Worm (Caenorhabditis elegans): Measurements from ENCODE around the gene Y43F8B.25.
A peak's percentile ranks its signal among the peaks of the same experiment; 100 is the strongest.

Gene Y43F8B.25

DNA sequence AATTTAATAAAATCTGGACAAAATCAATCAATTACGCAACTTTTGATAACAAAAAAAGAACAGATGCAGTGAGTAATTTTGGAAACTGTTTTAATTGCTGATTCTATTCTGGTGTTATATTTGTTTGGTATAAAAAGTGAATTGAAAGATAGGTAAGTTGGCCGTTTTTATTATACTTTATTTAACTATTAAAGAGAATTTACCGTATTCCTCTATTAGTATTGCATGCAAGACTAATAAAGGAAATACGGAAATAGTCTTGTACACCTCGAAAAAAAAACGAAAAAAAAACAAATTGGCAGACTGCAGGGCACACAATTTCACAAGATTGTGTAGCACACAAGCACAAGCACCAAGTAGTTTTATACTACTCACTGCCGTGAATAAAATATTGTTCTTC, at the start of gene Y43F8B.25:
Gene Y43F8B.25, plus strand, starts transcription at position 301 of the 400 bp plus-strand sequence.
- TF ChIP-seq crh-2 (tag; optimal IDR thresholded peaks at IDR 0.05) = no peak
- TF ChIP-seq skn-1 (tag; optimal IDR thresholded peaks at IDR 0.05) = no peak
- TF ChIP-seq F13H6.1 (tag; optimal IDR thresholded peaks at IDR 0.05) = no peak
- no peak for TF ChIP-seq snpc-4 (tag; optimal IDR thresholded peaks at IDR 0.05)
- TF ChIP-seq nhr-12 (tag; optimal IDR thresholded peaks at IDR 0.05) = no peak
- no peak for TF ChIP-seq ZK546.5 (tag; optimal IDR thresholded peaks at IDR 0.05)
- TF ChIP-seq nhr-21 (tag; optimal IDR thresholded peaks at IDR 0.05) = no peak
- no peak for TF ChIP-seq nhr-237 (tag; optimal IDR thresholded peaks at IDR 0.05)
- TF ChIP-seq C34F6.9 (tag; optimal IDR thresholded peaks at IDR 0.05) = no peak
- no peak for TF ChIP-seq elt-3 (tag; optimal IDR thresholded peaks at IDR 0.05)
- TF ChIP-seq ceh-16 (tag; optimal IDR thresholded peaks at IDR 0.05) = no peak
- no peak for TF ChIP-seq alr-1 (tag; optimal IDR thresholded peaks at IDR 0.05)
- TF ChIP-seq egl-27 (tag; optimal IDR thresholded peaks at IDR 0.05) = no peak
- TF ChIP-seq mdl-1 (tag; optimal IDR thresholded peaks at IDR 0.05) = no peak
- TF ChIP-seq lsy-2 (tag; optimal IDR thresholded peaks at IDR 0.05) = no peak

DNA sequence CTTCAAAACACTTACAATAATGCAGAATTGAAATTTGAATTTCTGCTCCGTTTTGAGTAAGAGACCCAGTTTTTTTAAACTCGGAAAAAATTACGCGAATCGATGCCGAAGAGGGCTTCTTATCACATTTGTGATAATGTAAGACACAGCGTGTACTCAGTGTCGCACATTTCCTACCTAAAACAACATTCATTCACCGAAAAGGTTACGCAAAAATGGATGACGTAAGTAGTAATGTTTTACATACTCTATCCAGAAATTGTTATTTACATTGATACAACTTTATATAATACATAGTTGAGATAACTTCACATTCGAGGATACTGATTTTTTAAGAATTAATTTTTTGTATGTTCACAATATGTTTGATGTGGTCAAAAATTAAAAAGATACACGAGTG, 46.2 kb upstream of the Y43F8B.25 start, which contains the start of the genes C25F9.4 and C25F9.9:
Gene C25F9.4, minus strand, starts transcription at position 101 of the 400 bp plus-strand sequence.
Gene C25F9.9, plus strand, starts transcription at position 137 of the 400 bp plus-strand sequence.
- TF ChIP-seq fos-1 (tag; optimal IDR thresholded peaks at IDR 0.05) (peak; percentile 59), unc-62 (GFP tag; optimal IDR thresholded peaks at IDR 0.05) (no peak), mbf-1 (tag; optimal IDR thresholded peaks at IDR 0.05) (no peak), nhr-11 (tag; optimal IDR thresholded peaks at IDR 0.05) (no peak)

DNA sequence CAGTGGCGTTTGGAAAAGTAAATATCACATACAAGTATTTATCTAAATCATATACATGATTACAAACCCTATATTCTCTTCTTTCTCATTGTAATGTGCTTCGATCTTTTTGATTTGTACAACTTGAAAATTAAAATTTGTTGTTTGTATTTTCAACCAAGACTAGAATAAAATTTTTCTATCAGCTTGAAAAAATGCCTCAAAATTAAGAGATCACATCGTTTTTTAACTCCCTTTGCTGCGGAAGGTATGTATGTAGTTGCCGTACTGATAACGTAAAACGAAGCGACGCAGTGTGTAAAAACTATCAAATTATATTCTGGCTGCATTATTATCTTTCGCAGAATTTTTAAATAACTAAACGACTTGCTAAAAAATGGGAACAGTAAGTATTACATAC, 44.9 kb upstream of the Y43F8B.25 start, which contains the start of gene C25F9.15:
Gene C25F9.15, plus strand, starts transcription at position 301 of the 400 bp plus-strand sequence.
- TF ChIP-seq fos-1 (tag; optimal IDR thresholded peaks at IDR 0.05) (peak; percentile 40), nhr-77 (tag; optimal IDR thresholded peaks at IDR 0.05) (no peak)

DNA sequence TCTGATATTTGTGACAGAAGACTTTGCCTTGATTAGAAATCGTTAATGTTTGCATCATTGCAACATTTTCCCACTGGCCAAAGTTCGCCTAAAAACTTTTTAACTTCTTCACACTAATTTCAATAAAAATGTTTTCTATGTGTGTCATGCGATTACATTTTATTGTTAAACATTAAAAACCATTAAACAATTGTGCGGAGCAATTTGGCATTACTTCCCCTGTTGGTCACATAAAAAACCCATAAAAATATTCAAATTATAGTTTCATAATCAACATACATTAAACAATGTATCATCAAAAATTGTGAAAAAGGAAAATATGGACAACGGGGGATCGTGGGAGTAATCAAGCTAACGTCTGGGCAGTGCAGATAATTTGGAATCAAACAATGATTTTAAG, 43.4 kb upstream of the Y43F8B.25 start:
- peak; percentile 1 for TF ChIP-seq fos-1 (tag; optimal IDR thresholded peaks at IDR 0.05)

DNA sequence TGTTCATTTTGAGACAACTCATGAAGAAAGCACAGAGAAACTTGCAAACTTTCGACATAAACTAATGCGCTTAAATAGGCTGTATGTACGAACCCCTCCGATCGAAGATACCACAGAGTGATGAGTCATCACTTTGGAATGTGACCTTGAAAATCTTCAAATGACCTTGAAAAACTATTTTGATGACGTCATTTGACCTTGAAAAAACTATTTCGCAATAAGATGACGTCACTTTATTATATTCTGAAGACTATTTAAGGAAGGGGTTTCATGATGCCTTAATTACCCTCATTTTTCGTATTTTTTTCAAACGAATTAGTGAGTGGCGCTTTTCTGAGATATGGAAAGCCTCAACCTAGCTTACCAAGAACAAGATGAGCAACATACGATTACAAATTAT, 41.6 kb upstream of the Y43F8B.25 start, which contains the start of gene C25F9.2:
Gene C25F9.2, plus strand, starts transcription at position 341 of the 400 bp plus-strand sequence.
- TF ChIP-seq mbf-1 (tag; optimal IDR thresholded peaks at IDR 0.05) (no peak), nhr-25 (tag; optimal IDR thresholded peaks at IDR 0.05) (peak; percentile 47)

DNA sequence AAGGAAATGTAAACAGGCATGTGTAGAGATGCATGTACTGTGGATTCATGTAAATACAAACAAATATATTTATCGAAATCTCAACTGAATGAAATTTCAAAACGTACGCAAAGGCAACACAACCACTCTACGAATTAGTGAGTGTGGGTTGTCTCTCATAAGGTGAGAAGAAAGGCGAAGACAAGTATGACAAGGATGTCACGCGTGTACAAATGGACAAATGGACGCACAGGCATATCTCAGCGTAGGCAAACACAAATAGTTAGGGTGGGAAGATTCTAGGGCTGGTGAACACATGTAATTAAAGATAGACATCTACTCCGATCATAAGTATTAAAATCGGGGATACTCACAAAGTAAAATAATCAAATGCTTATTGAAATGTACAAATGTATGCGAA, 34.6 kb upstream of the Y43F8B.25 start:
- TF ChIP-seq nhr-21 (tag; optimal IDR thresholded peaks at IDR 0.05) (no peak), sem-4 (tag; optimal IDR thresholded peaks at IDR 0.05) (no peak), aly-2 (tag; optimal IDR thresholded peaks at IDR 0.05) (no peak), nhr-25 (tag; optimal IDR thresholded peaks at IDR 0.05) (peak; percentile 23), nhr-10 (tag; optimal IDR thresholded peaks at IDR 0.05) (no peak)

DNA sequence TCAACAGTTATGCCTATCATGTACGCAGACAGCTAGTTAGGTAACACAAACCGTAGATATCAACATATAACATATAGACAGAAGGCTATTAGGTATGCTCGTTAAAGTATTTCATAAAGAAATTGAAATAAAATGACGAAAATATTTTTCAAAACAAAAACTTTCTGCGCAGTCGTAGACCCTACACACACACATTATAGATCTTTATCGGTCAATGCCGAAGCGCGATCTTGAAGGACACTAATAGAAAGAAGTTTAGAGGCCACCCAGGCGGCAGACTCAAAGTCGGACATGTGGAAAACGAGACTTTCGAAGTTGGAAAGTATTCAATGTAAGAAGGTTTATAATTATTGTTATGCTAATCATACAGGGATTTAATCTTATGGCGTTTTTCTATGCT, 33.8 kb upstream of the Y43F8B.25 start:
- peak; percentile 60 for TF ChIP-seq elt-1 (tag; optimal IDR thresholded peaks at IDR 0.05)
- peak; percentile 57 for TF ChIP-seq nhr-23 (tag; optimal IDR thresholded peaks at IDR 0.05)
- no peak for TF ChIP-seq ZK546.5 (tag; optimal IDR thresholded peaks at IDR 0.05)
- no peak for TF ChIP-seq ceh-82 (tag; optimal IDR thresholded peaks at IDR 0.05)
- no peak for TF ChIP-seq ama-1 (optimal IDR thresholded peaks at IDR 0.05)
- TF ChIP-seq nhr-25 (tag; optimal IDR thresholded peaks at IDR 0.05) = peak; percentile 28
- peak; percentile 40 for TF ChIP-seq ceh-16 (tag; optimal IDR thresholded peaks at IDR 0.05)
- peak; percentile 56 for TF ChIP-seq sma-9 (GFP tag; optimal IDR thresholded peaks at IDR 0.05)
- TF ChIP-seq sma-9 (tag; optimal IDR thresholded peaks at IDR 0.05) = no peak

DNA sequence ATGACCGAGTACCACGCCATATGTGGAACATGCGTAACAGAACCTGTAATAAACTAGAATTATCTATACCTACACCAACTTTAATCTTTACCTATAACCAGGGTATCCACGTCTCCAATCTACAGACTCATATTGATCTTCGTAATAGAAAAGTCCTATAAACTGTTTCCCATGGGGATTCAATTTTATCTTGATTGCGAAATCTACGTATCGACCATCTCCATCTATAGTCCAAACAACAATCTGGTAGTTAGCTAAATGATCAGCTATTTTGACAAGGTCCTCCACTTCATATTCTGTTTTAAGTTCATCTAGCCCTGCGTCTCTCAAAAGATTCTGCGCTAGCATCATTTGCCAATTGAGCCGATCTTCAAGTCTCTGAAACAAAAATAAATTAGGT, 33.1 kb upstream of the Y43F8B.25 start:
- TF ChIP-seq aly-2 (tag; optimal IDR thresholded peaks at IDR 0.05) (no peak), ceh-82 (tag; optimal IDR thresholded peaks at IDR 0.05) (no peak), ztf-4 (tag; optimal IDR thresholded peaks at IDR 0.05) (no peak), alr-1 (tag; optimal IDR thresholded peaks at IDR 0.05) (no peak), lin-11 (tag; optimal IDR thresholded peaks at IDR 0.05) (no peak), mab-5 (tag; optimal IDR thresholded peaks at IDR 0.05) (no peak), sma-9 (GFP tag; optimal IDR thresholded peaks at IDR 0.05) (peak; percentile 90), sma-9 (tag; optimal IDR thresholded peaks at IDR 0.05) (no peak), ztf-11 (tag; optimal IDR thresholded peaks at IDR 0.05) (no peak), C34F6.9 (tag; optimal IDR thresholded peaks at IDR 0.05) (no peak), unc-55 (GFP tag; optimal IDR thresholded peaks at IDR 0.05) (no peak), zag-1 (tag; optimal IDR thresholded peaks at IDR 0.05) (no peak), ceh-16 (tag; optimal IDR thresholded peaks at IDR 0.05) (peak; percentile 59), mdl-1 (tag; optimal IDR thresholded peaks at IDR 0.05) (no peak), nhr-6 (tag; optimal IDR thresholded peaks at IDR 0.05) (no peak), Y55F3AM.14 (GFP tag; optimal IDR thresholded peaks at IDR 0.05) (peak; percentile 1), elt-1 (tag; optimal IDR thresholded peaks at IDR 0.05) (peak; percentile 99), dmd-4 (tag; optimal IDR thresholded peaks at IDR 0.05) (no peak), crh-2 (tag; optimal IDR thresholded peaks at IDR 0.05) (no peak), sma-3 (GFP tag; optimal IDR thresholded peaks at IDR 0.05) (no peak)

Measured in whole organism, L2 larva.